Fruit fly (Drosophila melanogaster): Measurements from ENCODE around the gene CG11983.

CG11983 gene

dm6 chr3R:9006129-9006528, 2.0 kb upstream of the CG11983 start, which contains the start of the genes Prosbeta3 and Iru (continued):
- TF ChIP-seq CG8765 (GFP tag; IDR thresholded peaks at IDR 0.05) (no peak), HLH3B (GFP tag; IDR thresholded peaks at IDR 0.05) (no peak), corto (GFP tag; optimal IDR thresholded peaks at IDR 0.05) (no peak), CG8281 (tag; optimal IDR thresholded peaks at IDR 0.05) (no peak), stwl (tag; optimal IDR thresholded peaks at IDR 0.05) (peak; percentile 73), ranshi (GFP tag; IDR thresholded peaks at IDR 0.05) (no peak), CG17186 (GFP tag; optimal IDR thresholded peaks at IDR 0.05) (no peak), CG9215 (GFP tag; IDR thresholded peaks at IDR 0.05) (no peak), CG12744 (GFP tag; optimal IDR thresholded peaks at IDR 0.05) (no peak), lmd (GFP tag; IDR thresholded peaks at IDR 0.05) (no peak), vfl (GFP tag; optimal IDR thresholded peaks at IDR 0.05) (no peak), CG3407 (GFP tag; optimal IDR thresholded peaks at IDR 0.05) (no peak), Sin3A (optimal IDR thresholded peaks at IDR 0.05) (peak; percentile 90), CG15514 (GFP tag; optimal IDR thresholded peaks at IDR 0.05) (peak; percentile 39), Neu2 (GFP tag; optimal IDR thresholded peaks at IDR 0.05; ENCODE audit: borderline replicate concordance) (no peak), Dbx (GFP tag; IDR thresholded peaks at IDR 0.05) (no peak), Ets97D (GFP tag; optimal IDR thresholded peaks at IDR 0.05) (peak; percentile 45), CG17612 (GFP tag; IDR thresholded peaks at IDR 0.05) (no peak), CG17385 (GFP tag; optimal IDR thresholded peaks at IDR 0.05) (no peak), CG7963 (GFP tag; IDR thresholded peaks at IDR 0.05; ENCODE audit: partially characterized antibody) (no peak), zfh1 (GFP tag; IDR thresholded peaks at IDR 0.05) (no peak), Tbp (GFP tag; optimal IDR thresholded peaks at IDR 0.05) (no peak), CG3838 (GFP tag; optimal IDR thresholded peaks at IDR 0.05) (no peak), CG6175 (GFP tag; IDR thresholded peaks at IDR 0.05) (no peak), Oaz (GFP tag; IDR thresholded peaks at IDR 0.05) (no peak), CG6854 (GFP tag; optimal IDR thresholded peaks at IDR 0.05) (no peak), vnd (GFP tag; IDR thresholded peaks at IDR 0.05; ENCODE audit: partially characterized antibody) (no peak), Opbp (GFP tag; IDR thresholded peaks at IDR 0.05; ENCODE audit: partially characterized antibody) (no peak), bsh (GFP tag; optimal IDR thresholded peaks at IDR 0.05) (no peak), peb (GFP tag; IDR thresholded peaks at IDR 0.05) (no peak), CG15696 (tag; optimal IDR thresholded peaks at IDR 0.05) (no peak), Sry-β (GFP tag; optimal IDR thresholded peaks at IDR 0.05) (no peak), so (GFP tag; IDR thresholded peaks at IDR 0.05) (no peak), CG8290 (GFP tag; optimal IDR thresholded peaks at IDR 0.05) (peak; percentile 12), CG8290 (tag; optimal IDR thresholded peaks at IDR 0.05) (no peak), CG6272 (GFP tag; IDR thresholded peaks at IDR 0.05) (no peak), CG6765 (GFP tag; optimal IDR thresholded peaks at IDR 0.05) (no peak), Spps (tag; optimal IDR thresholded peaks at IDR 0.05) (no peak), ab (GFP tag; optimal IDR thresholded peaks at IDR 0.05) (no peak), maf-S (GFP tag; optimal IDR thresholded peaks at IDR 0.05) (no peak), Dek (tag; optimal IDR thresholded peaks at IDR 0.05) (no peak), C15 (GFP tag; IDR thresholded peaks at IDR 0.05) (no peak), Hey (tag; optimal IDR thresholded peaks at IDR 0.05) (no peak), ken (GFP tag; IDR thresholded peaks at IDR 0.05) (no peak), p53 (GFP tag; optimal IDR thresholded peaks at IDR 0.05) (no peak), Awh (GFP tag; IDR thresholded peaks at IDR 0.05) (no peak), onecut (GFP tag; IDR thresholded peaks at IDR 0.05) (no peak), br (optimal IDR thresholded peaks at IDR 0.05) (no peak), Dip3 (GFP tag; optimal IDR thresholded peaks at IDR 0.05) (no peak), exex (tag; optimal IDR thresholded peaks at IDR 0.05) (no peak), unpg (GFP tag; optimal IDR thresholded peaks at IDR 0.05) (no peak), H15 (GFP tag; IDR thresholded peaks at IDR 0.05) (no peak), CG15011 (GFP tag; optimal IDR thresholded peaks at IDR 0.05) (no peak), yki (optimal IDR thresholded peaks at IDR 0.05) (no peak)

Measured in whole organism, embryonic.